Worm (Caenorhabditis elegans) whole organism, L4/young adult: Measurements from ENCODE around the gene Y24D9A.6.
A peak's percentile ranks its signal among the peaks of the same experiment; 100 is the strongest.

Experiments
- W03F9.2 ChIP-seq: fragments of 150-350 bp; optimal IDR thresholded peaks from 2 replicates; lab custom pipeline; 2014; ENCODE audit warnings: missing biosample characterization, missing genetic modification characterization
- him-1 ChIP-seq: sonication (generic microtip); optimal IDR thresholded peaks from 2 replicates; lab custom pipeline; 2016; ENCODE audit warnings: missing genotype, missing genetic modification reagents, missing genetic modification characterization, missing compliant biosample characterization

- peak; percentile 24 for TF ChIP-seq him-1 (tag; lab: Kevin White, UChicago)
- TF ChIP-seq W03F9.2 (tag; lab: Kevin White, UChicago), result no peak
These were observed 5.9 kb upstream of the Y24D9A.6 start for ce11 chrIV:4406054-4406539.
